Worm (Caenorhabditis elegans): ENCODE data around the gene clec-138.

- TF ChIP-seq hmbx-1 (tag; optimal IDR thresholded peaks at IDR 0.05) (no peak), tbx-11 (GFP tag; IDR thresholded peaks at IDR 0.05) (no peak), F13C5.2 (tag; optimal IDR thresholded peaks at IDR 0.05) (no peak), tbx-37 (GFP tag; conservative IDR thresholded peaks at IDR 0.05) (no peak), ceh-13 (GFP tag; optimal IDR thresholded peaks at IDR 0.05) (no peak), B0310.2 (tag; optimal IDR thresholded peaks at IDR 0.05) (no peak), ama-1 (optimal IDR thresholded peaks at IDR 0.05) (no peak)
Observed at ce11 chrII:4600818-4601217, 18.8 kb downstream of the clec-138 start.

All from whole organism, early embryonic.